Fruit fly (Drosophila melanogaster): ENCODE measurements around the gene Rev1.

Rev1 gene

DNA sequence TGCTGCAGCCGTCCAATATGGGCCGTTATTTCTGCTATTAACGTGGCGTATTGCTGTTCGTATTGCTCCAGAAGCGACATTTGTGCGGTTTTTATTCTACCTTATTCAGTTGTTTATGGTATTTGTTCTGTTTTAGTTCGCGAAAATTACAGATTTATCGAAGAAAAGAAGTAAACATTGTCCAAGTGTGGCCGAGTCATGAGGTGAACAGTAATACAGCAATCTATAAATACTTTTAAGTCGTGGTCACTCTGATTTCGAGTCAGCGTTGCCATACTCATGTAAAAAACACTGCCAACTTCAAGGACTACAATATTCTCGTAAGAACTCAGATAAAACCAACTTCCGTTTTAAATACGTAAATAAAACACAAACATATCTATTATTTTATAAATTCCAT is 38.5 kb downstream of the Rev1 start, which contains the start of gene Vti1a (continued):
- TF ChIP-seq CG17359 (tag; optimal IDR thresholded peaks at IDR 0.05) = peak; percentile 7
- TF ChIP-seq dpn (GFP tag; optimal IDR thresholded peaks at IDR 0.05) = no peak
- no peak for TF ChIP-seq CG15479 (GFP tag; optimal IDR thresholded peaks at IDR 0.05)
- TF ChIP-seq ftz-f1 (GFP tag; optimal IDR thresholded peaks at IDR 0.05) = peak; percentile 82
- TF ChIP-seq jigr1 (GFP tag; IDR thresholded peaks at IDR 0.05) = no peak
- no peak for TF ChIP-seq CG2889 (GFP tag; IDR thresholded peaks at IDR 0.05)
- TF ChIP-seq CG10654 (GFP tag; optimal IDR thresholded peaks at IDR 0.05) = no peak
- TF ChIP-seq kah (GFP tag; optimal IDR thresholded peaks at IDR 0.05) = no peak
- TF ChIP-seq Sry-δ (GFP tag; optimal IDR thresholded peaks at IDR 0.05) = peak; percentile 6
- TF ChIP-seq slou (GFP tag; optimal IDR thresholded peaks at IDR 0.05) = no peak
- no peak for TF ChIP-seq CG11085 (GFP tag; IDR thresholded peaks at IDR 0.05)
- TF ChIP-seq pfk (GFP tag; optimal IDR thresholded peaks at IDR 0.05) = no peak
- no peak for TF ChIP-seq CG8089 (GFP tag; optimal IDR thresholded peaks at IDR 0.05)
- TF ChIP-seq CG30431 (GFP tag; optimal IDR thresholded peaks at IDR 0.05) = no peak
- TF ChIP-seq CG1647 (GFP tag; optimal IDR thresholded peaks at IDR 0.05) = no peak
- TF ChIP-seq CG1792 (GFP tag; optimal IDR thresholded peaks at IDR 0.05) = no peak
- TF ChIP-seq CG8281 (tag; optimal IDR thresholded peaks at IDR 0.05) = no peak
- TF ChIP-seq Hr3 (GFP tag; optimal IDR thresholded peaks at IDR 0.05) = no peak
- TF ChIP-seq CG6765 (GFP tag; optimal IDR thresholded peaks at IDR 0.05) = no peak
- peak; percentile 37 for TF ChIP-seq CG10431 (GFP tag; optimal IDR thresholded peaks at IDR 0.05)
- no peak for TF ChIP-seq nom (GFP tag; optimal IDR thresholded peaks at IDR 0.05)
- TF ChIP-seq abd-A (tag; optimal IDR thresholded peaks at IDR 0.05) = no peak
- no peak for TF ChIP-seq CG31224 (GFP tag; IDR thresholded peaks at IDR 0.05)
- TF ChIP-seq Bgb (GFP tag; IDR thresholded peaks at IDR 0.05; ENCODE audit: partially characterized antibody) = peak; percentile 46; the same call in 1 of the 2 replicates
- no peak for TF ChIP-seq wek (GFP tag; optimal IDR thresholded peaks at IDR 0.05)
- TF ChIP-seq CG7556 (GFP tag; optimal IDR thresholded peaks at IDR 0.05) = no peak
- peak; percentile 38 for TF ChIP-seq phol (tag; optimal IDR thresholded peaks at IDR 0.05)
- TF ChIP-seq CG1603 (tag; optimal IDR thresholded peaks at IDR 0.05) = peak; percentile 64
- no peak for TF ChIP-seq Atf3 (GFP tag; optimal IDR thresholded peaks at IDR 0.05)
- TF ChIP-seq CG4360 (GFP tag; IDR thresholded peaks at IDR 0.05) = 0 out of 2 replicates have a peak, but pooled peaks have one; percentile 23
- TF ChIP-seq CG3847 (GFP tag; IDR thresholded peaks at IDR 0.05) = peak; percentile 49; the same call in 1 of the 2 replicates
- TF ChIP-seq run (tag; optimal IDR thresholded peaks at IDR 0.05) = no peak
- peak; percentile 2 for TF ChIP-seq grau (tag; optimal IDR thresholded peaks at IDR 0.05)
- TF ChIP-seq E2f1 (GFP tag; IDR thresholded peaks at IDR 0.05) = no peak
- TF ChIP-seq stc (GFP tag; IDR thresholded peaks at IDR 0.05) = no peak
- TF ChIP-seq sug (tag; optimal IDR thresholded peaks at IDR 0.05) = peak; percentile 11
- peak; percentile 96 for TF ChIP-seq trem (tag; optimal IDR thresholded peaks at IDR 0.05)
- no peak for TF ChIP-seq CG7271 (tag; optimal IDR thresholded peaks at IDR 0.05)
- TF ChIP-seq Opbp (GFP tag; IDR thresholded peaks at IDR 0.05; ENCODE audit: partially characterized antibody) = peak; percentile 38; the same call in 1 of the 3 replicates
- TF ChIP-seq gcm2 (GFP tag; optimal IDR thresholded peaks at IDR 0.05) = no peak
- no peak for TF ChIP-seq Poxn (GFP tag; IDR thresholded peaks at IDR 0.05)
- TF ChIP-seq fru (optimal IDR thresholded peaks at IDR 0.05) = no peak
- TF ChIP-seq zen2 (GFP tag; IDR thresholded peaks at IDR 0.05; ENCODE audit: partially characterized antibody) = no peak; the same call in 2 of the 3 replicates
- no peak for TF ChIP-seq Nf-YA (GFP tag; IDR thresholded peaks at IDR 0.05)
- no peak for TF ChIP-seq Tbp (GFP tag; optimal IDR thresholded peaks at IDR 0.05)
- no peak for TF ChIP-seq ERR (GFP tag; optimal IDR thresholded peaks at IDR 0.05)
- no peak for TF ChIP-seq Abd-B (GFP tag; optimal IDR thresholded peaks at IDR 0.05)
- no peak for TF ChIP-seq HLHmδ (GFP tag; optimal IDR thresholded peaks at IDR 0.05)
- TF ChIP-seq CG17385 (GFP tag; optimal IDR thresholded peaks at IDR 0.05) = no peak
- peak; percentile 47 for TF ChIP-seq CG2116 (GFP tag; optimal IDR thresholded peaks at IDR 0.05)
- TF ChIP-seq CG6813 (GFP tag; optimal IDR thresholded peaks at IDR 0.05) = no peak
